Worm (Caenorhabditis elegans): ENCODE data around the gene ard-1.

The ard-1 gene

ce11 chrIV:11174772-11175171 is 43.7 kb downstream of the ard-1 start:
- no peak for TF ChIP-seq ccch-3 (GFP tag; optimal IDR thresholded peaks at IDR 0.05)
- no peak for TF ChIP-seq hlh-12 (tag; optimal IDR thresholded peaks at IDR 0.05)
- no peak for TF ChIP-seq lin-26 (GFP tag; IDR thresholded peaks at IDR 0.05)
- TF ChIP-seq F33H1.4 (GFP tag; IDR thresholded peaks at IDR 0.05): no peak
- TF ChIP-seq snpc-1.1 (tag; optimal IDR thresholded peaks at IDR 0.05; ENCODE audit: insufficient read depth): no peak
- no peak for TF ChIP-seq ztf-28 (GFP tag; IDR thresholded peaks at IDR 0.05)
- no peak for TF ChIP-seq lsl-1 (GFP tag; optimal IDR thresholded peaks at IDR 0.05)
- no peak for TF ChIP-seq hlh-26 (GFP tag; conservative IDR thresholded peaks at IDR 0.05)
- no peak for TF ChIP-seq ceh-91 (GFP tag; IDR thresholded peaks at IDR 0.05)
- TF ChIP-seq ekl-4 (GFP tag; IDR thresholded peaks at IDR 0.05): no peak
- TF ChIP-seq snpc-1.3 (tag; optimal IDR thresholded peaks at IDR 0.05; ENCODE audit: insufficient read depth): no peak
- no peak for TF ChIP-seq attf-3 (GFP tag; conservative IDR thresholded peaks at IDR 0.05)
- no peak for TF ChIP-seq F55B11.4 (tag; optimal IDR thresholded peaks at IDR 0.05; ENCODE audit: borderline replicate concordance, insufficient read depth)
- TF ChIP-seq unc-62 (GFP tag; optimal IDR thresholded peaks at IDR 0.05): no peak
- no peak for TF ChIP-seq die-1 (tag; optimal IDR thresholded peaks at IDR 0.05)

ce11 chrIV:11176967-11177366 is 45.9 kb downstream of the ard-1 start, which contains the start of gene rap-3:
Gene rap-3, plus strand, starts transcription at chrIV:11177267.
- TF ChIP-seq mel-28 (tag; optimal IDR thresholded peaks at IDR 0.05; ENCODE audit: borderline replicate concordance): no peak
- no peak for TF ChIP-seq ceh-40 (GFP tag; IDR thresholded peaks at IDR 0.05)
- TF ChIP-seq hsf-1 (GFP tag; IDR thresholded peaks at IDR 0.05): no peak
- TF ChIP-seq F55B11.4 (tag; optimal IDR thresholded peaks at IDR 0.05; ENCODE audit: borderline replicate concordance, insufficient read depth): no peak
- no peak for TF ChIP-seq B0336.3 (GFP tag; IDR thresholded peaks at IDR 0.05)
- no peak for TF ChIP-seq ets-4 (GFP tag; optimal IDR thresholded peaks at IDR 0.05)
- no peak for TF ChIP-seq hmg-1.2 (GFP tag; IDR thresholded peaks at IDR 0.05)
- TF ChIP-seq sptf-2 (GFP tag; optimal IDR thresholded peaks at IDR 0.05): no peak
- TF ChIP-seq chd-7 (tag; optimal IDR thresholded peaks at IDR 0.05): no peak
- TF ChIP-seq zim-3 (tag; optimal IDR thresholded peaks at IDR 0.05): no peak
- no peak for TF ChIP-seq F23B12.7 (tag; optimal IDR thresholded peaks at IDR 0.05; ENCODE audit: insufficient read depth)
- no peak for TF ChIP-seq repo-1 (tag; optimal IDR thresholded peaks at IDR 0.05)

- TF ChIP-seq Y53F4B.3 (GFP tag; IDR thresholded peaks at IDR 0.05) (no peak), aptf-2 (GFP tag; conservative IDR thresholded peaks at IDR 0.05) (no peak), attf-3 (GFP tag; conservative IDR thresholded peaks at IDR 0.05) (no peak), unc-130 (GFP tag; optimal IDR thresholded peaks at IDR 0.05) (no peak), pbrm-1 (GFP tag; IDR thresholded peaks at IDR 0.05) (no peak), pha-4 (tag; optimal IDR thresholded peaks at IDR 0.05) (no peak), madf-6 (GFP tag; IDR thresholded peaks at IDR 0.05) (no peak), tbp1 (GFP tag; optimal IDR thresholded peaks at IDR 0.05) (no peak), ceh-79 (tag; optimal IDR thresholded peaks at IDR 0.05) (no peak), aptf-3 (GFP tag; IDR thresholded peaks at IDR 0.05) (no peak), B0019.2 (GFP tag; conservative IDR thresholded peaks at IDR 0.05) (no peak)
Measured at ce11 chrIV:11178495-11178894, 47.4 kb downstream of the ard-1 start, which contains the start of gene C08F8.9. Gene C08F8.9, minus strand, starts transcription at chrIV:11178595.

Measured in whole organism, young adult.